Worm (Caenorhabditis elegans) whole organism, L1 larva: ENCODE results near the gene dhs-20.

ENCODE experiments used
- C16A3.4 ChIP-seq: fragments of 150-350 bp; optimal IDR thresholded peaks from 2 replicates; lab custom pipeline; 2014; ENCODE audit warnings: missing biosample characterization, missing genetic modification characterization
- aha-1 ChIP-seq: fragments of 150-350 bp; optimal IDR thresholded peaks from 2 replicates; lab custom pipeline; 2014; ENCODE audit warnings: missing biosample characterization, missing genetic modification characterization
- alr-1 ChIP-seq: fragments of 200-800 bp; sonication (Bioruptor generic); optimal IDR thresholded peaks from 2 replicates; lab custom pipeline; 2018; ENCODE audit warnings: borderline replicate concordance, mild to moderate bottlenecking, missing genetic modification characterization, missing compliant biosample characterization
- ama-1 ChIP-seq: fragments of 150-350 bp; optimal IDR thresholded peaks from 2 replicates; lab custom pipeline; 2014
- blmp-1 ChIP-seq: fragments of 150-350 bp; optimal IDR thresholded peaks from 2 replicates; lab custom pipeline; 2014; ENCODE audit warnings: missing biosample characterization, missing genetic modification characterization
- ceh-82 ChIP-seq, 3 experiments: fragments of 150-350 bp in 1 of 3; sonication (generic microtip) in 2 of 3; optimal IDR thresholded peaks; 2 replicates each; lab custom pipeline; 2014 to 2017; ENCODE audit warnings: missing biosample characterization in 3 of 3, missing genetic modification characterization in 3 of 3
- ceh-88 ChIP-seq: fragments of 200-800 bp; sonication (Bioruptor generic); IDR thresholded peaks from 2 replicates; pipeline ENCODE4 v1.3.6; 2022; ENCODE audit warnings: missing genetic modification characterization, missing compliant biosample characterization
- dpl-1 ChIP-seq, 3 experiments: fragments of 150-350 bp in 2 of 3; sonication (generic microtip) in 1 of 3; optimal IDR thresholded peaks; 2 replicates each; lab custom pipeline; 2014 to 2017; ENCODE audit warnings: missing biosample characterization in 3 of 3, missing genetic modification characterization in 3 of 3, missing genetic modification reagents in 3 of 3
- efl-1 ChIP-seq, 4 experiments: fragments of 150-350 bp; optimal IDR thresholded peaks in 3 of 4; peaks in 1 of 4; 1 replicate in 1 of 4; 2 replicates in 3 of 4; lab custom pipeline; 2014; ENCODE audit warnings: missing biosample characterization in 2 of 4, missing genetic modification characterization in 2 of 4, missing genetic modification reagents in 2 of 4
- elt-2 ChIP-seq: sonication (generic microtip); optimal IDR thresholded peaks from 2 replicates; lab custom pipeline; 2016; ENCODE audit warnings: missing genetic modification characterization, mild to moderate bottlenecking, inconsistent platforms, missing compliant biosample characterization, missing genetic modification reagents
- elt-3 ChIP-seq, 6 experiments: fragments of 150-350 bp in 1 of 6; sonication (generic microtip); optimal IDR thresholded peaks; 2 replicates each; lab custom pipeline; 2017 to 2018; ENCODE audit warnings: missing biosample characterization in 6 of 6, missing genetic modification characterization in 6 of 6, inconsistent platforms in 1 of 6
- fkh-4 ChIP-seq: sonication (generic microtip); optimal IDR thresholded peaks from 2 replicates; lab custom pipeline; 2016; ENCODE audit warnings: missing compliant biosample characterization, missing genetic modification characterization, borderline replicate concordance
- fkh-8 ChIP-seq: sonication (generic microtip); optimal IDR thresholded peaks from 2 replicates; lab custom pipeline; 2016; ENCODE audit warnings: mild to moderate bottlenecking, missing genetic modification characterization, missing compliant biosample characterization
- grh-1 ChIP-seq: fragments of 200-800 bp; sonication (Bioruptor generic); IDR thresholded peaks from 2 replicates; pipeline ENCODE4 v1.3.6; 2022; ENCODE audit warnings: missing genetic modification reagents, missing genetic modification characterization, missing compliant biosample characterization
- hlh-4 ChIP-seq: sonication (generic microtip); optimal IDR thresholded peaks from 2 replicates; lab custom pipeline; 2016; ENCODE audit warnings: mild to moderate bottlenecking, missing genetic modification characterization, missing compliant biosample characterization
- hpl-2 ChIP-seq: fragments of 150-350 bp; optimal IDR thresholded peaks from 2 replicates; lab custom pipeline; 2014; ENCODE audit warnings: missing biosample characterization, missing genetic modification reagents, missing genetic modification characterization
- isw-1 ChIP-seq: fragments of 200-800 bp; sonication (Bioruptor generic); IDR thresholded peaks from 2 replicates; pipeline ENCODE4 v1.3.6; 2022; ENCODE audit warnings: missing genetic modification characterization, missing compliant biosample characterization
- lin-14 ChIP-seq: fragments of 200-800 bp; sonication (Bioruptor generic); optimal IDR thresholded peaks from 2 replicates; lab custom pipeline; 2018; ENCODE audit warnings: mild to moderate bottlenecking, missing genetic modification characterization, moderate library complexity, missing compliant biosample characterization
- lin-39 ChIP-seq: fragments of 150-350 bp; optimal IDR thresholded peaks from 2 replicates; lab custom pipeline; 2014; ENCODE audit warnings: missing biosample characterization, missing genetic modification reagents, missing genetic modification characterization
- lsy-2 ChIP-seq, 2 experiments: fragments of 150-350 bp; optimal IDR thresholded peaks; 2 replicates each; lab custom pipeline; 2014; ENCODE audit warnings: missing biosample characterization in 2 of 2, missing genetic modification characterization in 2 of 2
- mef-2 ChIP-seq: fragments of 150-350 bp; optimal IDR thresholded peaks from 2 replicates; lab custom pipeline; 2014; ENCODE audit warnings: missing biosample characterization, missing genetic modification characterization
- nhr-19 ChIP-seq: fragments of 200-800 bp; sonication (Bioruptor generic); conservative IDR thresholded peaks from 2 replicates; pipeline ENCODE4 v1.3.6; 2022; ENCODE audit warnings: missing genetic modification characterization, missing compliant biosample characterization
- nhr-20 ChIP-seq: sonication (generic microtip); optimal IDR thresholded peaks from 2 replicates; lab custom pipeline; 2016; ENCODE audit warnings: mild to moderate bottlenecking, missing genetic modification characterization, missing compliant biosample characterization
- nhr-28 ChIP-seq: fragments of 150-350 bp; optimal IDR thresholded peaks from 2 replicates; lab custom pipeline; 2014; ENCODE audit warnings: missing biosample characterization, missing genetic modification characterization
- nhr-47 ChIP-seq: sonication (generic microtip); optimal IDR thresholded peaks from 2 replicates; lab custom pipeline; 2016; ENCODE audit warnings: mild to moderate bottlenecking, missing genetic modification characterization, moderate library complexity, missing compliant biosample characterization
- nhr-71 ChIP-seq: sonication (generic microtip); optimal IDR thresholded peaks from 2 replicates; lab custom pipeline; 2016; ENCODE audit warnings: mild to moderate bottlenecking, missing genetic modification characterization, moderate library complexity, missing compliant biosample characterization
- nhr-85 ChIP-seq: sonication (generic microtip); peaks from one replicate; lab custom pipeline; 2016; ENCODE audit warnings: missing genetic modification characterization, inconsistent platforms, missing compliant biosample characterization
- nhr-90 ChIP-seq: sonication (generic microtip); optimal IDR thresholded peaks from 2 replicates; lab custom pipeline; 2016; ENCODE audit warnings: mild to moderate bottlenecking, missing genetic modification characterization, missing compliant biosample characterization; ENCODE audit not compliant: poor library complexity
- pag-3 ChIP-seq: sonication (generic microtip); optimal IDR thresholded peaks from 2 replicates; lab custom pipeline; 2017; ENCODE audit warnings: missing genetic modification characterization, mild to moderate bottlenecking, missing compliant biosample characterization, antibody characterized with exemption, borderline replicate concordance; ENCODE audit not compliant: insufficient read depth
- pax-3 ChIP-seq: fragments of 200-800 bp; sonication (Bioruptor generic); optimal IDR thresholded peaks from 2 replicates; lab custom pipeline; 2018; ENCODE audit warnings: mild to moderate bottlenecking, missing genetic modification characterization, moderate library complexity, missing compliant biosample characterization
- pqm-1 ChIP-seq: sonication (generic microtip); optimal IDR thresholded peaks from 3 replicates; lab custom pipeline; 2017; ENCODE audit warnings: missing biosample characterization, missing genetic modification characterization
- skn-1 ChIP-seq: fragments of 150-350 bp; optimal IDR thresholded peaks from 2 replicates; lab custom pipeline; 2014; ENCODE audit warnings: missing biosample characterization, missing genetic modification characterization
- snpc-4 ChIP-seq: fragments of 150-350 bp; optimal IDR thresholded peaks from 2 replicates; lab custom pipeline; 2014; ENCODE audit warnings: missing biosample characterization, missing genetic modification characterization
- swsn-7 ChIP-seq: sonication (generic microtip); optimal IDR thresholded peaks from 2 replicates; lab custom pipeline; 2016; ENCODE audit warnings: missing genetic modification characterization, missing compliant biosample characterization
- tbx-2 ChIP-seq: sonication (generic microtip); optimal IDR thresholded peaks from 2 replicates; lab custom pipeline; 2016; ENCODE audit warnings: missing genetic modification characterization, missing compliant biosample characterization
- unc-130 ChIP-seq: fragments of 150-350 bp; optimal IDR thresholded peaks from 2 replicates; lab custom pipeline; 2017; ENCODE audit warnings: missing biosample characterization, missing genetic modification characterization, inconsistent platforms
- unc-30 ChIP-seq: sonication (generic microtip); optimal IDR thresholded peaks from 2 replicates; lab custom pipeline; 2017; ENCODE audit warnings: missing biosample characterization, missing genetic modification characterization
- unc-98 ChIP-seq: fragments of 200-800 bp; sonication (Bioruptor generic); IDR thresholded peaks from 2 replicates; pipeline ENCODE4 v1.3.6; 2022; ENCODE audit warnings: missing genetic modification characterization, missing compliant biosample characterization
- xbp-1 ChIP-seq: sonication (generic microtip); optimal IDR thresholded peaks from 2 replicates; lab custom pipeline; 2016; ENCODE audit warnings: missing genetic modification characterization, missing compliant biosample characterization
- zip-4 ChIP-seq: fragments of 200-800 bp; sonication (Bioruptor generic); optimal IDR thresholded peaks from 2 replicates; lab custom pipeline; 2018; ENCODE audit warnings: mild to moderate bottlenecking, missing genetic modification characterization, moderate library complexity, missing compliant biosample characterization
- ztf-11 ChIP-seq, 2 experiments: sonication (generic microtip); optimal IDR thresholded peaks; 2 replicates each; lab custom pipeline; 2016 to 2017; ENCODE audit warnings: missing genetic modification characterization in 2 of 2, missing biosample characterization in 1 of 2, missing compliant biosample characterization in 1 of 2
- ztf-4 ChIP-seq: fragments of 150-350 bp; optimal IDR thresholded peaks from 2 replicates; lab custom pipeline; 2014; ENCODE audit warnings: missing biosample characterization, missing genetic modification characterization

Gene dhs-20

ce11 chrV:11589433-11589832, 14.9 kb downstream of the dhs-20 start, which contains the start of gene srx-82:
Gene srx-82, plus strand, starts transcription at chrV:11589733.
- no peak for TF ChIP-seq nhr-19 (GFP tag; lab: Robert Waterston, UW)
- no peak for TF ChIP-seq fkh-8 (tag; lab: Kevin White, UChicago)
- TF ChIP-seq ztf-4 (tag; lab: Kevin White, UChicago), result no peak
- no peak for TF ChIP-seq fkh-4
- no peak for TF ChIP-seq mef-2 (tag; lab: Kevin White, UChicago)
- no peak for TF ChIP-seq aha-1
- TF ChIP-seq blmp-1, result no peak
- no peak for TF ChIP-seq unc-130
- no peak for TF ChIP-seq ceh-82 (tag; optimal IDR thresholded peaks at IDR 0.05; lab: Kevin White, UChicago)
- no peak for TF ChIP-seq nhr-20 (tag; lab: Kevin White, UChicago)
- TF ChIP-seq hpl-2 (GFP tag; lab: Kevin White, UChicago), result no peak
- TF ChIP-seq lin-14 (GFP tag; lab: Kevin White, UChicago), result no peak
- TF ChIP-seq efl-1 (optimal IDR thresholded peaks at IDR 0.05; lab: Kevin White, UChicago), result no peak
- no peak for TF ChIP-seq efl-1 (GFP tag; optimal IDR thresholded peaks at IDR 0.05 in 1 of 2; lab: Kevin White, UChicago)
- TF ChIP-seq nhr-90 (tag; lab: Kevin White, UChicago), result no peak
- TF ChIP-seq alr-1 (tag; lab: Kevin White, UChicago), result no peak
- no peak for TF ChIP-seq skn-1 (tag; lab: Kevin White, UChicago)
- no peak for TF ChIP-seq pqm-1 (tag; lab: Kevin White, UChicago)
- no peak for TF ChIP-seq C16A3.4 (tag; lab: Kevin White, UChicago)
- TF ChIP-seq ceh-88 (GFP tag; lab: Robert Waterston, UW), result no peak

ce11 chrV:11585122-11585521, 19.2 kb downstream of the dhs-20 start:
- TF ChIP-seq efl-1 (optimal IDR thresholded peaks at IDR 0.05; lab: Kevin White, UChicago), result peak; percentile 4 to 30
- no peak for TF ChIP-seq efl-1 (GFP tag; optimal IDR thresholded peaks at IDR 0.05 in 1 of 2; lab: Kevin White, UChicago)
- TF ChIP-seq lsy-2 (tag; optimal IDR thresholded peaks at IDR 0.05; lab: Kevin White, UChicago), result no peak
- TF ChIP-seq xbp-1 (tag; lab: Kevin White, UChicago), result no peak
- no peak for TF ChIP-seq unc-30 (tag; lab: Kevin White, UChicago)
- peak; percentile 97 for TF ChIP-seq snpc-4 (tag; lab: Kevin White, UChicago)
- TF ChIP-seq nhr-19 (GFP tag; lab: Robert Waterston, UW), result peak; percentile 66
- no peak for TF ChIP-seq isw-1 (GFP tag; lab: Robert Waterston, UW)
- TF ChIP-seq skn-1 (tag; lab: Kevin White, UChicago), result peak; percentile 11
- TF ChIP-seq lin-39 (tag; lab: Kevin White, UChicago), result no peak
- no peak for TF ChIP-seq pag-3 (tag; lab: Kevin White, UChicago)
- TF ChIP-seq zip-4, result peak; percentile 70
- TF ChIP-seq elt-2 (tag; lab: Kevin White, UChicago), result peak; percentile 61
- TF ChIP-seq nhr-28 (tag; lab: Kevin White, UChicago), result no peak
- peak; percentile 42 to 54 (median 49) for TF ChIP-seq ceh-82 (tag; optimal IDR thresholded peaks at IDR 0.05; lab: Kevin White, UChicago)
- peak in 1 of 6 experiments; percentile 16 for TF ChIP-seq elt-3 (tag; optimal IDR thresholded peaks at IDR 0.05; lab: Kevin White, UChicago)
- TF ChIP-seq tbx-2 (tag; lab: Kevin White, UChicago), result no peak
- TF ChIP-seq ama-1 (lab: Kevin White, UChicago), result no peak
- peak; percentile 62 for TF ChIP-seq nhr-90 (tag; lab: Kevin White, UChicago)
- no peak for TF ChIP-seq ztf-11 (tag; optimal IDR thresholded peaks at IDR 0.05; lab: Kevin White, UChicago)
- peak; percentile 56 for TF ChIP-seq hpl-2 (GFP tag; lab: Kevin White, UChicago)
- TF ChIP-seq swsn-7 (tag; lab: Kevin White, UChicago), result peak; percentile 29
- peak in 1 of 3 experiments; percentile 0 for TF ChIP-seq dpl-1 (GFP tag; optimal IDR thresholded peaks at IDR 0.05; lab: Kevin White, UChicago)
- no peak for TF ChIP-seq C16A3.4 (tag; lab: Kevin White, UChicago)
- TF ChIP-seq pax-3, result no peak
- TF ChIP-seq nhr-85 (tag; lab: Kevin White, UChicago), result peak; percentile 87
- TF ChIP-seq nhr-47 (tag; lab: Kevin White, UChicago), result peak; percentile 54
- TF ChIP-seq grh-1, result 0 out of 2 replicates have a peak, but pooled peaks have one; percentile 28
- TF ChIP-seq nhr-20 (tag; lab: Kevin White, UChicago), result peak; percentile 75
- TF ChIP-seq pqm-1 (tag; lab: Kevin White, UChicago), result no peak
- peak; percentile 80 for TF ChIP-seq nhr-71 (tag; lab: Kevin White, UChicago)
- TF ChIP-seq unc-98 (GFP tag; lab: Robert Waterston, UW), result no peak
- TF ChIP-seq lin-14 (GFP tag; lab: Kevin White, UChicago), result no peak
- no peak for TF ChIP-seq hlh-4 (tag; lab: Kevin White, UChicago)
